Fruit fly (Drosophila melanogaster) whole organism, prepupa: Measurements from ENCODE around the gene CG6661.

Experiments used
- CG16779 ChIP-seq: fragments of 200-800 bp; sonication (Bioruptor generic); optimal IDR thresholded peaks from 3 replicates; lab custom pipeline; 2017; ENCODE audit warnings: missing biosample characterization, mild to moderate bottlenecking, missing genetic modification characterization
- CG34406 ChIP-seq: fragments of 200-800 bp; sonication (Bioruptor generic); optimal IDR thresholded peaks from 3 replicates; lab custom pipeline; 2016; ENCODE audit warnings: missing biosample characterization, missing genetic modification characterization
- Eip93F ChIP-seq: fragments of 200-800 bp; sonication (Bioruptor generic); optimal IDR thresholded peaks from 2 replicates; lab custom pipeline; 2016; ENCODE audit warnings: missing biosample characterization, mild to moderate bottlenecking, missing genetic modification characterization
- Lpt ChIP-seq: fragments of 200-800 bp; sonication (Bioruptor generic); optimal IDR thresholded peaks from 3 replicates; lab custom pipeline; 2016; ENCODE audit warnings: missing biosample characterization, missing genetic modification characterization
- OdsH ChIP-seq: fragments of 200-800 bp; sonication (Bioruptor generic); optimal IDR thresholded peaks from 3 replicates; lab custom pipeline; 2016; ENCODE audit warnings: missing biosample characterization, missing genetic modification characterization
- Smox ChIP-seq: fragments of 200-800 bp; sonication (Bioruptor generic); optimal IDR thresholded peaks from 3 replicates; lab custom pipeline; 2016; ENCODE audit warnings: missing biosample characterization, missing genetic modification characterization
- dac ChIP-seq: fragments of 200-800 bp; sonication (Bioruptor generic); optimal IDR thresholded peaks from 2 replicates; lab custom pipeline; 2017; ENCODE audit warnings: missing biosample characterization, mild to moderate bottlenecking, missing genetic modification characterization
- spab ChIP-seq: fragments of 200-800 bp; sonication (Bioruptor generic); optimal IDR thresholded peaks from 2 replicates; lab custom pipeline; 2017; ENCODE audit warnings: missing biosample characterization, mild to moderate bottlenecking, missing genetic modification characterization, missing genetic modification reagents

DNA sequence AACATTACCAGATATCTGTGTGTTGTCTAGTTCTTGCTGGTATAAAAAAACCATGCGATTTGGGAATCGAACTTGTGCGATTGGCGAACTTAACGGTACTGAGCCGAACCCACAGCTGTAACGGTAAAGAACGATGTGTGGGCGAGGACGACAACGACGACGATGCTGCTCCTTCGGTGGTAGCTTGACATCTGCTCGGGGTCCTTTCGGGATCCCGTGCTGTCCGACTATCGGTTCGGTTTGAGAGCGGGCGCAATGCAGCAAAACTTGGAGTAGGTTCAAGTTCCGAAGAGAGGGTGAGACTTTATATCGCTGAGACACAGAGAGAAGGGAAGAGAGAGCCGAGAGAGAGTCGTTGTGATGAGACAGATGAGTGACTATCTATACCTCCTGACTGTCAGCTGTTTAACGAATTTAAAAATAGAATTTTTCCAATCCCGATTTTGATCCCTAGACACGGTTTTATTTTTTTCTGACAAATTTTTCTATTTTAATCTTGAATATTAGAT, 41.3 kb upstream of the CG6661 start, which contains the start of gene CG17364:
- no peak for TF ChIP-seq OdsH (GFP tag; lab: Kevin White, UChicago)
- TF ChIP-seq spab, result no peak
- no peak for TF ChIP-seq Smox
- no peak for TF ChIP-seq Lpt (GFP tag; lab: Kevin White, UChicago)
- TF ChIP-seq CG34406 (GFP tag; lab: Kevin White, UChicago), result no peak
- no peak for TF ChIP-seq CG16779 (tag; lab: Kevin White, UChicago)
- TF ChIP-seq Eip93F, result no peak
- TF ChIP-seq dac (GFP tag; lab: Kevin White, UChicago), result no peak
